Worm (Caenorhabditis elegans) whole organism, early embryonic: ENCODE results near the gene F35H8.2.

Experiments
- sea-1 ChIP-seq: fragments of 200-800 bp; sonication (Bioruptor generic); conservative IDR thresholded peaks from 2 replicates; pipeline ENCODE4 v1.3.6; 2022; ENCODE audit warnings: missing genetic modification characterization, missing compliant biosample characterization
- tra-4 ChIP-seq: sonication (generic microtip); optimal IDR thresholded peaks from 2 replicates; lab custom pipeline; 2017; ENCODE audit warnings: missing genetic modification characterization, missing compliant biosample characterization

ce11 chrII:9521570-9521969 lies 33.7 kb upstream of the F35H8.2 start, which contains the start of gene sra-1:
- TF ChIP-seq tra-4 (tag; lab: Kevin White, UChicago) = no peak
- no peak for TF ChIP-seq sea-1
